3 worm cellular contexts compared by ENCODE assay signal in the genomic region with DNA sequence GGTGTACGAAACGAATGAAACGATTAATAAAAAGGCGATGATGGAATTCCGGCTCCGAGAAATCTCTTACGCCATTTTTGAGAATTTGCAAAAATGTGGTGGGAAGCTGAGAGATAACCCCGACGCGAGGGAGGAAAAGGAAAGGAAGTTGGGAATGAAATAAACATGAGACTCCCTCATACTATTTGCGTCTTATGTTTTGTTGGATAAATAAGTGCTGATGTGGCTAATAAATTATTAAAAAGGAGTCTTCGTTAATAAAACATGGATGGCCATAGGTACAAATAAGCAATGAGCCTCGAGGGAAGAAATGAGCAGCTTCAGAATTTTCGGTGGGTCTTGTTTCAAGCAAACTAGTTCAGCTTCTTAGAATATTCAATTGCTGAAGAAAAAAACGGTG.
TF ChIP-seq lines count a peak whose summit lies in the region.

No protein-coding gene starts in this region.

TF ChIP-seq in whole organism, L1 larva, 84 proteins besides CTCF, POLR2A, EP300 and RAD21:
- TF ChIP-seq isw-1 (GFP tag; IDR thresholded peaks at IDR 0.05; lab: Robert Waterston, UW) (no peak), fkh-8 (tag; optimal IDR thresholded peaks at IDR 0.05; lab: Kevin White, UChicago) (peak; percentile 37), unc-86 (tag; optimal IDR thresholded peaks at IDR 0.05; lab: Kevin White, UChicago) (peak; percentile 91), tbx-2 (tag; optimal IDR thresholded peaks at IDR 0.05; lab: Kevin White, UChicago) (peak; percentile 8), lin-14 (GFP tag; optimal IDR thresholded peaks at IDR 0.05; lab: Kevin White, UChicago) (peak; percentile 72)

TF ChIP-seq in whole organism, L2 larva, 48 proteins besides CTCF, POLR2A, EP300 and RAD21:
- TF ChIP-seq nhr-11 (tag; optimal IDR thresholded peaks at IDR 0.05; lab: Kevin White, UChicago) = no peak
- TF ChIP-seq blmp-1 (tag; optimal IDR thresholded peaks at IDR 0.05; lab: Kevin White, UChicago; ENCODE audit: insufficient read depth) = no peak
- no peak for TF ChIP-seq nhr-21 (tag; optimal IDR thresholded peaks at IDR 0.05; lab: Kevin White, UChicago)
- no peak for TF ChIP-seq aly-2 (tag; optimal IDR thresholded peaks at IDR 0.05; lab: Kevin White, UChicago)
- TF ChIP-seq nhr-10 (tag; optimal IDR thresholded peaks at IDR 0.05; lab: Kevin White, UChicago) = no peak
- peak; percentile 21 for TF ChIP-seq unc-55 (GFP tag; optimal IDR thresholded peaks at IDR 0.05; lab: Kevin White, UChicago)
- TF ChIP-seq elt-3 (tag; optimal IDR thresholded peaks at IDR 0.05; lab: Kevin White, UChicago) = no peak
- peak; percentile 0 for TF ChIP-seq sma-9 (GFP tag; optimal IDR thresholded peaks at IDR 0.05; lab: Kevin White, UChicago)
- no peak for TF ChIP-seq sma-9 (tag; optimal IDR thresholded peaks at IDR 0.05; lab: Kevin White, UChicago)
- no peak for TF ChIP-seq sma-3 (GFP tag; optimal IDR thresholded peaks at IDR 0.05; lab: Kevin White, UChicago)
- TF ChIP-seq unc-39 (tag; optimal IDR thresholded peaks at IDR 0.05; lab: Kevin White, UChicago) = no peak
- TF ChIP-seq elt-1 (tag; optimal IDR thresholded peaks at IDR 0.05; lab: Kevin White, UChicago) = no peak
- TF ChIP-seq C34F6.9 (tag; optimal IDR thresholded peaks at IDR 0.05; lab: Kevin White, UChicago) = no peak
- no peak for TF ChIP-seq snpc-4 (tag; optimal IDR thresholded peaks at IDR 0.05; lab: Kevin White, UChicago)
- no peak for TF ChIP-seq ceh-82 (tag; optimal IDR thresholded peaks at IDR 0.05; lab: Kevin White, UChicago)
- TF ChIP-seq nhr-237 (tag; optimal IDR thresholded peaks at IDR 0.05; lab: Kevin White, UChicago) = no peak

TF ChIP-seq in whole organism, late embryonic, 69 proteins besides CTCF, POLR2A, EP300 and RAD21:
- TF ChIP-seq ceh-31 (tag; optimal IDR thresholded peaks at IDR 0.05; lab: Kevin White, UChicago) = peak; percentile 42
- TF ChIP-seq hlh-6 (tag; optimal IDR thresholded peaks at IDR 0.05; lab: Kevin White, UChicago) = no peak

Comparison
In these comparisons a context has a peak if more than half of its experiments do, and no peak if none do; other contexts are left out.
1. Of the 10 proteins assayed by ChIP-seq in both whole organism, L1 larva and whole organism, late embryonic: peak only in whole organism, L1 larva: tbx-2 and unc-86; only in whole organism, late embryonic: none; in both: none; in neither: 8.